ENCODE assay signal across 1 fruit fly cellular context in the genomic region with DNA sequence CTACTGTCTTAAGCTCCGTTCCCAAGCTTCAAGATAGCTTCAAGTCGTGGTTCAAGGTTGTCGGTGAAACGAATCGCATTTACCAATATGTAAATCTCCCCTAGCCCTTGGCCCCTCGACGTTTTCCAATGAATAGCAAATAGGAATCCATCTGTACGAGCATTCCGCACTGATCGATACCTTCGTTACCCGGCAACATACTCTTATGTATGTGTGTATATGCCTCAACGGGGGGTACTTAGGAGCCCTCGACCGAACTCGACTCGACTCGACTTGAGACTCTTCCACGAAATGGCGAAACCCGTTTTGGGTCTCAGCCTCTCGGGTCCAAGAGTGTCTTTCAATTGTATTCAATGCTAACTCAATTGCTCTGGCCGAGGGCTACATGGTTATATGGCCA.
TF ChIP-seq lines count a peak whose summit lies in the region.

No protein-coding gene starts in this region.

TF ChIP-seq in whole organism, embryonic, 481 proteins besides CTCF, POLR2A, EP300 and RAD21 (continued from another document):
- TF ChIP-seq gem (tag; optimal IDR thresholded peaks at IDR 0.05; lab: Kevin White, UChicago) (no peak), H15 (GFP tag; IDR thresholded peaks at IDR 0.05; lab: Robert Waterston, UW) (no peak), ftz-f1 (GFP tag; optimal IDR thresholded peaks at IDR 0.05; lab: Kevin White, UChicago) (peak; percentile 21), oc (tag; optimal IDR thresholded peaks at IDR 0.05; lab: Kevin White, UChicago) (peak; percentile 10), Ravus (GFP tag; IDR thresholded peaks at IDR 0.05; lab: Robert Waterston, UW) (no peak), abd-A (tag; optimal IDR thresholded peaks at IDR 0.05; lab: Kevin White, UChicago) (no peak), BtbVII (GFP tag; optimal IDR thresholded peaks at IDR 0.05; lab: Kevin White, UChicago) (no peak), fd102C (GFP tag; optimal IDR thresholded peaks at IDR 0.05; lab: Kevin White, UChicago) (no peak), CG12769 (tag; optimal IDR thresholded peaks at IDR 0.05; lab: Kevin White, UChicago) (peak; percentile 56), otp (GFP tag; IDR thresholded peaks at IDR 0.05; lab: Robert Waterston, UW) (no peak), CG15269 (tag; optimal IDR thresholded peaks at IDR 0.05; lab: Kevin White, UChicago) (no peak), CG8290 (GFP tag; optimal IDR thresholded peaks at IDR 0.05; lab: Kevin White, UChicago) (no peak), CG8290 (tag; optimal IDR thresholded peaks at IDR 0.05; lab: Kevin White, UChicago) (peak in 1 of 2 experiments; percentile 2), CG4404 (GFP tag; IDR thresholded peaks at IDR 0.05; lab: Robert Waterston, UW) (no peak), Fer2 (tag; optimal IDR thresholded peaks at IDR 0.05; lab: Kevin White, UChicago) (no peak), sug (tag; optimal IDR thresholded peaks at IDR 0.05; lab: Kevin White, UChicago) (peak; percentile 11), tx (GFP tag; optimal IDR thresholded peaks at IDR 0.05; lab: Kevin White, UChicago) (no peak), sd (tag; optimal IDR thresholded peaks at IDR 0.05; lab: Kevin White, UChicago) (peak; percentile 85), vvl (GFP tag; IDR thresholded peaks at IDR 0.05; lab: Robert Waterston, UW) (peak; percentile 54), gcm (GFP tag; optimal IDR thresholded peaks at IDR 0.05; lab: Kevin White, UChicago) (no peak), ap (GFP tag; IDR thresholded peaks at IDR 0.05; lab: Robert Waterston, UW) (0 out of 2 replicates have a peak, but pooled peaks have one; percentile 13), crc (GFP tag; optimal IDR thresholded peaks at IDR 0.05; lab: Kevin White, UChicago) (no peak), CG2120 (GFP tag; optimal IDR thresholded peaks at IDR 0.05; lab: Kevin White, UChicago) (no peak), Drgx (GFP tag; IDR thresholded peaks at IDR 0.05; lab: Robert Waterston, UW) (no peak), HmgD (GFP tag; optimal IDR thresholded peaks at IDR 0.05; lab: Kevin White, UChicago) (no peak), pho (GFP tag; optimal IDR thresholded peaks at IDR 0.05; lab: Kevin White, UChicago) (no peak), cwo (GFP tag; optimal IDR thresholded peaks at IDR 0.05; lab: Kevin White, UChicago) (no peak), mirr (GFP tag; optimal IDR thresholded peaks at IDR 0.05; lab: Kevin White, UChicago) (peak; percentile 40), kay (GFP tag; optimal IDR thresholded peaks at IDR 0.05; lab: Kevin White, UChicago) (no peak), CG2116 (GFP tag; optimal IDR thresholded peaks at IDR 0.05; lab: Kevin White, UChicago) (no peak), Dfd (GFP tag; optimal IDR thresholded peaks at IDR 0.05; lab: Kevin White, UChicago) (no peak), al (GFP tag; IDR thresholded peaks at IDR 0.05; lab: Robert Waterston, UW) (no peak), NFAT (GFP tag; IDR thresholded peaks at IDR 0.05; lab: Robert Waterston, UW) (no peak), CG13894 (tag; optimal IDR thresholded peaks at IDR 0.05; lab: Kevin White, UChicago) (peak; percentile 64), fd3F (GFP tag; optimal IDR thresholded peaks at IDR 0.05; lab: Kevin White, UChicago) (no peak), CG1603 (tag; optimal IDR thresholded peaks at IDR 0.05; lab: Kevin White, UChicago) (no peak), BEAF-32 (GFP tag; optimal IDR thresholded peaks at IDR 0.05; lab: Kevin White, UChicago) (no peak), psq (GFP tag; optimal IDR thresholded peaks at IDR 0.05; lab: Kevin White, UChicago) (no peak), dmrt11E (tag; optimal IDR thresholded peaks at IDR 0.05; lab: Kevin White, UChicago) (no peak), CG7839 (tag; optimal IDR thresholded peaks at IDR 0.05; lab: Kevin White, UChicago) (no peak), CG4282 (GFP tag; optimal IDR thresholded peaks at IDR 0.05; lab: Kevin White, UChicago) (no peak)
